Fruit fly (Drosophila melanogaster) whole organism, pupa: ENCODE measurements around the gene CG13676.

Source experiments
- CG10348 ChIP-seq: fragments of 200-800 bp; sonication (Bioruptor generic); IDR thresholded peaks from 2 replicates; pipeline ENCODE4 v1.3.6; 2022; ENCODE audit warnings: missing biosample characterization, missing genetic modification characterization
- CG12605 ChIP-seq: fragments of 200-800 bp; sonication (Bioruptor generic); IDR thresholded peaks from 2 replicates; pipeline ENCODE4 v1.3.6; 2022; ENCODE audit warnings: missing biosample characterization, missing genetic modification characterization
- CG13204 ChIP-seq: fragments of 200-800 bp; sonication (Bioruptor generic); optimal IDR thresholded peaks from 2 replicates; lab custom pipeline; 2018; ENCODE audit warnings: missing biosample characterization, mild to moderate bottlenecking, missing genetic modification characterization, moderate library complexity
- CG14655 ChIP-seq: fragments of 200-800 bp; sonication (Bioruptor generic); optimal IDR thresholded peaks from 3 replicates; lab custom pipeline; 2017; ENCODE audit warnings: mild to moderate bottlenecking, missing biosample characterization, missing genetic modification reagents, missing genetic modification characterization
- CG15710 ChIP-seq: fragments of 200-800 bp; sonication (Bioruptor generic); optimal IDR thresholded peaks from 2 replicates; lab custom pipeline; 2018; ENCODE audit warnings: missing biosample characterization, mild to moderate bottlenecking, missing genetic modification characterization, moderate library complexity
- CG17806 ChIP-seq: fragments of 200-800 bp; sonication (Bioruptor generic); optimal IDR thresholded peaks from 2 replicates; lab custom pipeline; 2018; ENCODE audit warnings: missing biosample characterization, mild to moderate bottlenecking, missing genetic modification characterization, moderate library complexity
- CG32121 ChIP-seq: fragments of 200-800 bp; sonication (Bioruptor generic); IDR thresholded peaks from 2 replicates; pipeline ENCODE4 v1.3.6; 2022; ENCODE audit warnings: missing biosample characterization, missing genetic modification characterization
- CG34367 ChIP-seq: fragments of 200-800 bp; sonication (Bioruptor generic); optimal IDR thresholded peaks from 2 replicates; lab custom pipeline; 2018; ENCODE audit warnings: missing biosample characterization, mild to moderate bottlenecking, missing genetic modification characterization
- CG4496 ChIP-seq: fragments of 200-800 bp; sonication (Bioruptor generic); IDR thresholded peaks from 3 replicates; pipeline ENCODE4 v1.3.6; 2022; ENCODE audit warnings: missing biosample characterization, missing genetic modification characterization
- CG8159 ChIP-seq: fragments of 200-800 bp; sonication (Bioruptor generic); optimal IDR thresholded peaks from 3 replicates; lab custom pipeline; 2018; ENCODE audit warnings: missing biosample characterization, mild to moderate bottlenecking, missing genetic modification characterization, moderate library complexity
- CG8301 ChIP-seq: fragments of 200-800 bp; sonication (Bioruptor generic); optimal IDR thresholded peaks from 2 replicates; lab custom pipeline; 2018; ENCODE audit warnings: missing biosample characterization, mild to moderate bottlenecking, missing genetic modification characterization
- CG9948 ChIP-seq: fragments of 200-800 bp; sonication (Bioruptor generic); optimal IDR thresholded peaks from 2 replicates; lab custom pipeline; 2018; ENCODE audit warnings: missing biosample characterization, mild to moderate bottlenecking, missing genetic modification characterization, moderate library complexity
- D1 ChIP-seq: fragments of 200-800 bp; sonication (Bioruptor generic); optimal IDR thresholded peaks from 2 replicates; lab custom pipeline; 2018; ENCODE audit warnings: missing biosample characterization, mild to moderate bottlenecking, missing genetic modification characterization, moderate library complexity
- EcR ChIP-seq: fragments of 200-800 bp; sonication (Bioruptor generic); optimal IDR thresholded peaks from 3 replicates; lab custom pipeline; 2019; ENCODE audit warnings: missing biosample characterization, missing genetic modification characterization, mild to moderate bottlenecking, moderate library complexity, missing genetic modification reagents
- Ets98B ChIP-seq: fragments of 200-800 bp; sonication (Bioruptor generic); IDR thresholded peaks from 2 replicates; pipeline ENCODE4 v1.3.6; 2022; ENCODE audit warnings: missing biosample characterization, missing genetic modification characterization
- Pif1A ChIP-seq: fragments of 200-800 bp; sonication (Bioruptor generic); optimal IDR thresholded peaks from 3 replicates; lab custom pipeline; 2016; ENCODE audit warnings: missing biosample characterization, missing genetic modification characterization
- Pif1B ChIP-seq: fragments of 200-800 bp; sonication (Bioruptor generic); optimal IDR thresholded peaks from 3 replicates; lab custom pipeline; 2016; ENCODE audit warnings: missing biosample characterization, missing genetic modification characterization
- Snoo ChIP-seq: fragments of 200-800 bp; sonication (Bioruptor generic); optimal IDR thresholded peaks from 3 replicates; lab custom pipeline; 2017; ENCODE audit warnings: missing biosample characterization, mild to moderate bottlenecking, missing genetic modification characterization, inconsistent platforms
- fd96Ca ChIP-seq: fragments of 200-800 bp; sonication (Bioruptor generic); IDR thresholded peaks from 3 replicates; pipeline ENCODE4 v1.3.6; 2022; ENCODE audit warnings: missing biosample characterization, missing genetic modification characterization
- gl ChIP-seq: fragments of 200-800 bp; sonication (Bioruptor generic); optimal IDR thresholded peaks from 2 replicates; lab custom pipeline; 2018; ENCODE audit warnings: missing biosample characterization, mild to moderate bottlenecking, missing genetic modification characterization
- rn ChIP-seq: fragments of 200-800 bp; sonication (Bioruptor generic); IDR thresholded peaks from 2 replicates; pipeline ENCODE4 v1.3.6; 2022; ENCODE audit warnings: missing biosample characterization, missing genetic modification characterization

Gene CG13676

dm6 chr3L:8187397-8187811 is 35.8 kb upstream of the CG13676 start:
- TF ChIP-seq EcR (GFP tag; lab: Kevin White, UChicago) (no peak), Pif1A (GFP tag; lab: Kevin White, UChicago) (no peak), fd96Ca (GFP tag; lab: Robert Waterston, UW) (no peak), Ets98B (GFP tag; lab: Robert Waterston, UW) (peak; percentile 16; the same call in 1 of the 2 replicates), CG32121 (GFP tag; lab: Robert Waterston, UW) (0 out of 2 replicates have a peak, but pooled peaks have one; percentile 30), CG10348 (GFP tag; lab: Robert Waterston, UW) (no peak), Pif1B (GFP tag; lab: Kevin White, UChicago) (no peak), CG4496 (GFP tag; lab: Robert Waterston, UW) (no peak; the same call in 2 of the 3 replicates)
- TF ChIP-seq, all 21 proteins: peak for 2

dm6 chr3L:8186627-8187396 is 35.2 kb upstream of the CG13676 start, which contains the start of the genes ERR and Atg18a:
Gene ERR (minus strand): TSS chr3L:8186671.
Gene Atg18a (plus strand): TSS chr3L:8186857.
- TF ChIP-seq rn (GFP tag; lab: Robert Waterston, UW) (peak; percentile 84), CG12605 (peak; percentile 50; the same call in 1 of the 2 replicates), Pif1A (GFP tag; lab: Kevin White, UChicago) (no peak), Ets98B (GFP tag; lab: Robert Waterston, UW) (peak; percentile 82), CG15710 (tag; lab: Kevin White, UChicago) (peak; percentile 87), CG10348 (GFP tag; lab: Robert Waterston, UW) (peak; percentile 77), CG13204 (GFP tag; lab: Kevin White, UChicago) (no peak), CG17806 (peak; percentile 73), EcR (GFP tag; lab: Kevin White, UChicago) (no peak), CG32121 (GFP tag; lab: Robert Waterston, UW) (peak; percentile 89), CG9948 (tag; lab: Kevin White, UChicago) (peak; percentile 73), D1 (no peak), CG8301 (tag; lab: Kevin White, UChicago) (peak; percentile 74), fd96Ca (GFP tag; lab: Robert Waterston, UW) (peak; percentile 81), CG4496 (GFP tag; lab: Robert Waterston, UW) (peak; percentile 92), gl (tag; lab: Kevin White, UChicago) (peak; percentile 19), CG14655 (no peak), CG8159 (tag; lab: Kevin White, UChicago) (peak; percentile 82), CG34367 (tag; lab: Kevin White, UChicago) (peak; percentile 69), Pif1B (GFP tag; lab: Kevin White, UChicago) (peak; percentile 73), Snoo (tag; lab: Kevin White, UChicago) (peak; percentile 78)

- peak; percentile 53 for TF ChIP-seq Ets98B (GFP tag; lab: Robert Waterston, UW)
- peak; percentile 36 for TF ChIP-seq CG34367 (tag; lab: Kevin White, UChicago)
- TF ChIP-seq CG4496 (GFP tag; lab: Robert Waterston, UW), result peak; percentile 66; the same call in 2 of the 3 replicates
- TF ChIP-seq fd96Ca (GFP tag; lab: Robert Waterston, UW), result peak; percentile 72
- no peak for TF ChIP-seq D1
- TF ChIP-seq CG17806, result peak; percentile 33
- no peak for TF ChIP-seq rn (GFP tag; lab: Robert Waterston, UW)
- TF ChIP-seq CG8301 (tag; lab: Kevin White, UChicago), result peak; percentile 59
- TF ChIP-seq CG8159 (tag; lab: Kevin White, UChicago), result peak; percentile 74
- no peak for TF ChIP-seq CG13204 (GFP tag; lab: Kevin White, UChicago)
- TF ChIP-seq Snoo (tag; lab: Kevin White, UChicago), result peak; percentile 42
- no peak for TF ChIP-seq gl (tag; lab: Kevin White, UChicago)
- TF ChIP-seq CG32121 (GFP tag; lab: Robert Waterston, UW), result peak; percentile 42; the same call in 1 of the 2 replicates
- TF ChIP-seq CG10348 (GFP tag; lab: Robert Waterston, UW), result no peak
- peak; percentile 57 for TF ChIP-seq CG15710 (tag; lab: Kevin White, UChicago)
- TF ChIP-seq Pif1B (GFP tag; lab: Kevin White, UChicago), result peak; percentile 65
- no peak for TF ChIP-seq Pif1A (GFP tag; lab: Kevin White, UChicago)
- peak; percentile 25 for TF ChIP-seq EcR (GFP tag; lab: Kevin White, UChicago)
- peak; percentile 48 for TF ChIP-seq CG9948 (tag; lab: Kevin White, UChicago)
- TF ChIP-seq CG14655, result no peak
- no peak for TF ChIP-seq CG12605
Measured at dm6 chr3L:8185263-8186227, 33.9 kb upstream of the CG13676 start.

- TF ChIP-seq rn (GFP tag; lab: Robert Waterston, UW) (no peak), Ets98B (GFP tag; lab: Robert Waterston, UW) (no peak), CG15710 (tag; lab: Kevin White, UChicago) (no peak), Pif1A (GFP tag; lab: Kevin White, UChicago) (no peak), CG9948 (tag; lab: Kevin White, UChicago) (no peak), CG4496 (GFP tag; lab: Robert Waterston, UW) (no peak), CG8301 (tag; lab: Kevin White, UChicago) (no peak)
Measured at dm6 chr3L:8180464-8181137, 29.0 kb upstream of the CG13676 start, which contains the start of the genes mthl7 and Uxs. Gene mthl7 (minus strand): TSS chr3L:8180514. Gene Uxs (plus strand): TSS chr3L:8180923.
